Worm (Caenorhabditis elegans) whole organism, L3 larva: Measurements from ENCODE around the gene R07E4.3.

Experiments
- ama-1 ChIP-seq: fragments of 150-350 bp; optimal IDR thresholded peaks from 2 replicates; lab custom pipeline; 2018
- pha-4 ChIP-seq: fragments of 150-350 bp; optimal IDR thresholded peaks from 2 replicates; lab custom pipeline; 2014; ENCODE audit warnings: missing biosample characterization, missing genetic modification reagents, missing genetic modification characterization
- skn-1 ChIP-seq: fragments of 150-350 bp; optimal IDR thresholded peaks from 2 replicates; lab custom pipeline; 2014; ENCODE audit warnings: missing biosample characterization, missing genetic modification characterization
- unc-39 ChIP-seq: sonication (generic microtip); optimal IDR thresholded peaks from 4 replicates; lab custom pipeline; 2017; ENCODE audit warnings: missing biosample characterization, missing genetic modification characterization

DNA sequence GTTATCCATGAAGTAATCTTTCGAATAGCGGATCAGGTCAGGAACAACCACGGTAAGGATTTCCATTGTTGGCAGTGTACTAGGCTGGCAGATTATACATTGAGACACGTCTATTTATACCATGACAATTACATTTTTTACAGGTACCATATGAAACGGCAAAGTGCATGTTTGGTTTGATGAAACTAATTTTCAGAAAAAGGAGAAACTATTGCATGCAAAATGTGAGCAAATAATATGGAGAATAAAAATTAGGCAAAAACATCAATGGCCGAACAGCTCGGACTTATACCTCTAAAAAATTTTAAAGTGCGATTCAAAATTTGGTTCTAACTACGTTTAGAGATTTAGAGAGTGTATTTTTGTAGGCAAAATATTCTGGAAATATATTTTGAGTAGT is 39.5 kb downstream of the R07E4.3 start, which contains the start of gene F22F4.5:
- no peak for TF ChIP-seq skn-1 (tag; lab: Kevin White, UChicago)
- TF ChIP-seq unc-39 (tag; lab: Kevin White, UChicago), result no peak
- TF ChIP-seq ama-1 (lab: Kevin White, UChicago), result no peak
- no peak for TF ChIP-seq pha-4 (tag; lab: Kevin White, UChicago)
